Fruit fly (Drosophila melanogaster): Measurements from ENCODE around the gene pck.

dm6 chrX:1469717-1470116, 749 bp upstream of the pck start, which contains the start of gene CG32808:
- TF ChIP-seq Myc (optimal IDR thresholded peaks at IDR 0.05) (no peak), Sin3A (optimal IDR thresholded peaks at IDR 0.05) (no peak)
